Worm (Caenorhabditis elegans) whole organism, L1 larva: ENCODE data around the gene oat-1.
A peak's percentile ranks its signal among the peaks of the same experiment; 100 is the strongest.

Experiments
- ces-1 ChIP-seq: fragments of 150-350 bp; optimal IDR thresholded peaks from 2 replicates; lab custom pipeline; 2014; ENCODE audit warnings: missing biosample characterization, missing genetic modification reagents, missing genetic modification characterization
- nhr-12 ChIP-seq: sonication (generic microtip); optimal IDR thresholded peaks from 2 replicates; lab custom pipeline; 2017; ENCODE audit warnings: missing biosample characterization, missing genetic modification characterization
- nhr-20 ChIP-seq: sonication (generic microtip); optimal IDR thresholded peaks from 2 replicates; lab custom pipeline; 2016; ENCODE audit warnings: mild to moderate bottlenecking, missing genetic modification characterization, missing compliant biosample characterization
- snpc-4 ChIP-seq: fragments of 150-350 bp; optimal IDR thresholded peaks from 2 replicates; lab custom pipeline; 2014; ENCODE audit warnings: missing biosample characterization, missing genetic modification characterization
- sox-4 ChIP-seq: sonication (generic microtip); optimal IDR thresholded peaks from 2 replicates; lab custom pipeline; 2016; ENCODE audit warnings: missing genetic modification characterization, missing compliant biosample characterization

DNA sequence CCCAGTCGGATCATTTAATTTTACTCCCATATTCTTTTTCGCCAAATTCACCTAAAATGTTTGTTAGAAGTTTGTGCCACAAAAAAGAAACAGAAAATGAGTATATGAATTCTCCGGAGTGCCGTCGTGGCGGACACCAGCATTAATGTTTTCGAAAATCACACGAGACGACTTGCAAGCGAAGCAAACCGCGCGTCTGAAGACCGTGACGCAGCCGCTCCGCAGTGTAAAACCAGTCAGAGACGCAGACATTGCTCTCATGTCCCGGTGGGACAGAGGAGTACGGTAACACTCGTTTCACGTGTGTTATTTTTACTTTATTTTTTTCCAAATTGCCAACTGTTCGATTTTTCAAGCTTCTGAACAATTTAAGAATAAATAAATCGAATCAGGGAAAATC is 39.7 kb downstream of the oat-1 start, which contains the start of the genes T26A8.4 and pdtf-1:
- peak; percentile 48 for TF ChIP-seq sox-4 (tag; lab: Kevin White, UChicago)
- no peak for TF ChIP-seq ces-1 (GFP tag; lab: Kevin White, UChicago)
- peak; percentile 94 for TF ChIP-seq nhr-20 (tag; lab: Kevin White, UChicago)
- peak; percentile 95 for TF ChIP-seq snpc-4 (tag; lab: Kevin White, UChicago)
- TF ChIP-seq nhr-12: no peak
